Fruit fly (Drosophila melanogaster): ENCODE measurements around the gene Gr36c.

- no peak for TF ChIP-seq CTCF (optimal IDR thresholded peaks at IDR 0.05)
- TF ChIP-seq CG8478 (optimal IDR thresholded peaks at IDR 0.05): no peak
These were observed 7.0 kb upstream of the Gr36c start, which contains the start of gene CG34169 for dm6 chr2L:17173181-17173580.

Measured in S2 (cell line).